Worm (Caenorhabditis elegans) whole organism, L1 larva: ENCODE results near the gene F40F8.1.

Experiments used
- C34B4.2 ChIP-seq: sonication (generic microtip); optimal IDR thresholded peaks from 2 replicates; lab custom pipeline; 2017; ENCODE audit warnings: mild to moderate bottlenecking, missing genetic modification characterization, missing compliant biosample characterization
- F16B12.6 ChIP-seq: fragments of 150-350 bp; optimal IDR thresholded peaks from 2 replicates; lab custom pipeline; 2014; ENCODE audit warnings: missing biosample characterization, missing genetic modification characterization
- Y116A8C.19 ChIP-seq: sonication (generic microtip); optimal IDR thresholded peaks from 2 replicates; lab custom pipeline; 2016; ENCODE audit warnings: missing compliant biosample characterization, missing genetic modification characterization, borderline replicate concordance
- ama-1 ChIP-seq: fragments of 150-350 bp; optimal IDR thresholded peaks from 2 replicates; lab custom pipeline; 2014
- blmp-1 ChIP-seq: fragments of 150-350 bp; optimal IDR thresholded peaks from 2 replicates; lab custom pipeline; 2014; ENCODE audit warnings: missing biosample characterization, missing genetic modification characterization
- ceh-88 ChIP-seq: fragments of 200-800 bp; sonication (Bioruptor generic); IDR thresholded peaks from 2 replicates; pipeline ENCODE4 v1.3.6; 2022; ENCODE audit warnings: missing genetic modification characterization, missing compliant biosample characterization
- ceh-90 ChIP-seq: sonication (generic microtip); optimal IDR thresholded peaks from 2 replicates; lab custom pipeline; 2016; ENCODE audit warnings: missing genetic modification characterization, missing compliant biosample characterization
- ces-1 ChIP-seq: fragments of 150-350 bp; optimal IDR thresholded peaks from 2 replicates; lab custom pipeline; 2014; ENCODE audit warnings: missing biosample characterization, missing genetic modification reagents, missing genetic modification characterization
- dpl-1 ChIP-seq, 3 experiments: fragments of 150-350 bp in 2 of 3; sonication (generic microtip) in 1 of 3; optimal IDR thresholded peaks; 2 replicates each; lab custom pipeline; 2014 to 2017; ENCODE audit warnings: missing biosample characterization in 3 of 3, missing genetic modification characterization in 3 of 3, missing genetic modification reagents in 3 of 3
- efl-1 ChIP-seq, 4 experiments: fragments of 150-350 bp; optimal IDR thresholded peaks in 3 of 4; peaks in 1 of 4; 1 replicate in 1 of 4; 2 replicates in 3 of 4; lab custom pipeline; 2014; ENCODE audit warnings: missing biosample characterization in 2 of 4, missing genetic modification characterization in 2 of 4, missing genetic modification reagents in 2 of 4
- efl-3 ChIP-seq: fragments of 200-800 bp; sonication (Bioruptor generic); optimal IDR thresholded peaks from 2 replicates; lab custom pipeline; 2018; ENCODE audit warnings: mild to moderate bottlenecking, missing genetic modification characterization, missing compliant biosample characterization
- ets-5 ChIP-seq: fragments of 200-800 bp; sonication (Bioruptor generic); IDR thresholded peaks from 2 replicates; pipeline ENCODE4 v1.3.6; 2022; ENCODE audit warnings: missing genetic modification characterization, missing compliant biosample characterization
- fkh-10 ChIP-seq: sonication (generic microtip); optimal IDR thresholded peaks from 2 replicates; lab custom pipeline; 2017; ENCODE audit warnings: missing biosample characterization, missing genetic modification reagents, missing genetic modification characterization
- fos-1 ChIP-seq: fragments of 150-350 bp; optimal IDR thresholded peaks from 2 replicates; lab custom pipeline; 2014; ENCODE audit warnings: missing biosample characterization, missing genetic modification characterization
- grh-1 ChIP-seq: fragments of 200-800 bp; sonication (Bioruptor generic); IDR thresholded peaks from 2 replicates; pipeline ENCODE4 v1.3.6; 2022; ENCODE audit warnings: missing genetic modification reagents, missing genetic modification characterization, missing compliant biosample characterization
- hlh-17 ChIP-seq: fragments of 200-800 bp; sonication (Bioruptor generic); optimal IDR thresholded peaks from 2 replicates; lab custom pipeline; 2018; ENCODE audit warnings: missing genetic modification characterization, mild to moderate bottlenecking, missing compliant biosample characterization, moderate library complexity, borderline replicate concordance
- hlh-4 ChIP-seq: sonication (generic microtip); optimal IDR thresholded peaks from 2 replicates; lab custom pipeline; 2016; ENCODE audit warnings: mild to moderate bottlenecking, missing genetic modification characterization, missing compliant biosample characterization
- hpl-2 ChIP-seq: fragments of 150-350 bp; optimal IDR thresholded peaks from 2 replicates; lab custom pipeline; 2014; ENCODE audit warnings: missing biosample characterization, missing genetic modification reagents, missing genetic modification characterization
- irx-1 ChIP-seq: sonication (generic microtip); optimal IDR thresholded peaks from 2 replicates; lab custom pipeline; 2016; ENCODE audit warnings: missing genetic modification characterization, missing compliant biosample characterization
- lin-13 ChIP-seq: fragments of 150-350 bp; optimal IDR thresholded peaks from 2 replicates; lab custom pipeline; 2014; ENCODE audit warnings: missing biosample characterization, missing genetic modification reagents, missing genetic modification characterization
- lin-14 ChIP-seq: fragments of 200-800 bp; sonication (Bioruptor generic); optimal IDR thresholded peaks from 2 replicates; lab custom pipeline; 2018; ENCODE audit warnings: mild to moderate bottlenecking, missing genetic modification characterization, moderate library complexity, missing compliant biosample characterization
- lin-35 ChIP-seq, 2 experiments: fragments of 150-350 bp; optimal IDR thresholded peaks; 2 replicates each; lab custom pipeline; 2014; ENCODE audit warnings: missing biosample characterization in 2 of 2, missing genetic modification characterization in 2 of 2, missing genetic modification reagents in 2 of 2
- lsy-2 ChIP-seq, 2 experiments: fragments of 150-350 bp; optimal IDR thresholded peaks; 2 replicates each; lab custom pipeline; 2014; ENCODE audit warnings: missing biosample characterization in 2 of 2, missing genetic modification characterization in 2 of 2
- mep-1 ChIP-seq: fragments of 150-350 bp; optimal IDR thresholded peaks from 2 replicates; lab custom pipeline; 2014; ENCODE audit warnings: missing biosample characterization, missing genetic modification characterization
- nhr-19 ChIP-seq: fragments of 200-800 bp; sonication (Bioruptor generic); conservative IDR thresholded peaks from 2 replicates; pipeline ENCODE4 v1.3.6; 2022; ENCODE audit warnings: missing genetic modification characterization, missing compliant biosample characterization
- nhr-20 ChIP-seq: sonication (generic microtip); optimal IDR thresholded peaks from 2 replicates; lab custom pipeline; 2016; ENCODE audit warnings: mild to moderate bottlenecking, missing genetic modification characterization, missing compliant biosample characterization
- nhr-28 ChIP-seq: fragments of 150-350 bp; optimal IDR thresholded peaks from 2 replicates; lab custom pipeline; 2014; ENCODE audit warnings: missing biosample characterization, missing genetic modification characterization
- nhr-47 ChIP-seq: sonication (generic microtip); optimal IDR thresholded peaks from 2 replicates; lab custom pipeline; 2016; ENCODE audit warnings: mild to moderate bottlenecking, missing genetic modification characterization, moderate library complexity, missing compliant biosample characterization
- nhr-71 ChIP-seq: sonication (generic microtip); optimal IDR thresholded peaks from 2 replicates; lab custom pipeline; 2016; ENCODE audit warnings: mild to moderate bottlenecking, missing genetic modification characterization, moderate library complexity, missing compliant biosample characterization
- nhr-77 ChIP-seq: fragments of 150-350 bp; optimal IDR thresholded peaks from 2 replicates; lab custom pipeline; 2014; ENCODE audit warnings: missing biosample characterization, missing genetic modification characterization
- nhr-85 ChIP-seq: sonication (generic microtip); peaks from one replicate; lab custom pipeline; 2016; ENCODE audit warnings: missing genetic modification characterization, inconsistent platforms, missing compliant biosample characterization
- nhr-90 ChIP-seq: sonication (generic microtip); optimal IDR thresholded peaks from 2 replicates; lab custom pipeline; 2016; ENCODE audit warnings: mild to moderate bottlenecking, missing genetic modification characterization, missing compliant biosample characterization; ENCODE audit not compliant: poor library complexity
- pag-3 ChIP-seq: sonication (generic microtip); optimal IDR thresholded peaks from 2 replicates; lab custom pipeline; 2017; ENCODE audit warnings: missing genetic modification characterization, mild to moderate bottlenecking, missing compliant biosample characterization, antibody characterized with exemption, borderline replicate concordance; ENCODE audit not compliant: insufficient read depth
- pqm-1 ChIP-seq: sonication (generic microtip); optimal IDR thresholded peaks from 3 replicates; lab custom pipeline; 2017; ENCODE audit warnings: missing biosample characterization, missing genetic modification characterization
- snpc-4 ChIP-seq: fragments of 150-350 bp; optimal IDR thresholded peaks from 2 replicates; lab custom pipeline; 2014; ENCODE audit warnings: missing biosample characterization, missing genetic modification characterization
- snu-23 ChIP-seq: sonication (generic microtip); optimal IDR thresholded peaks from 2 replicates; lab custom pipeline; 2016; ENCODE audit warnings: missing genetic modification characterization, missing compliant biosample characterization
- sup-37 ChIP-seq: fragments of 200-800 bp; sonication (Bioruptor generic); optimal IDR thresholded peaks from 2 replicates; lab custom pipeline; 2018; ENCODE audit warnings: mild to moderate bottlenecking, missing genetic modification characterization, missing compliant biosample characterization
- unc-130 ChIP-seq: fragments of 150-350 bp; optimal IDR thresholded peaks from 2 replicates; lab custom pipeline; 2017; ENCODE audit warnings: missing biosample characterization, missing genetic modification characterization, inconsistent platforms
- unc-30 ChIP-seq: sonication (generic microtip); optimal IDR thresholded peaks from 2 replicates; lab custom pipeline; 2017; ENCODE audit warnings: missing biosample characterization, missing genetic modification characterization
- unc-86 ChIP-seq: sonication (generic microtip); optimal IDR thresholded peaks from 2 replicates; lab custom pipeline; 2016; ENCODE audit warnings: missing genetic modification characterization, missing compliant biosample characterization

F40F8.1 gene

ce11 chrII:11105981-11106711 is 21.3 kb upstream of the F40F8.1 start, which contains the start of gene nasp-1:
TSS of gene nasp-1 (plus strand) at chrII:11106612.
- TF ChIP-seq dpl-1 (GFP tag; optimal IDR thresholded peaks at IDR 0.05; lab: Kevin White, UChicago), result peak; percentile 46 to 76 (median 71)
- peak; percentile 54 to 80 for TF ChIP-seq lin-35 (GFP tag; optimal IDR thresholded peaks at IDR 0.05; lab: Kevin White, UChicago)
- no peak for TF ChIP-seq ces-1 (GFP tag; lab: Kevin White, UChicago)
- peak; percentile 6 for TF ChIP-seq nhr-90 (tag; lab: Kevin White, UChicago)
- peak; percentile 54 to 86 for TF ChIP-seq lsy-2 (tag; optimal IDR thresholded peaks at IDR 0.05; lab: Kevin White, UChicago)
- no peak for TF ChIP-seq snpc-4
- TF ChIP-seq mep-1 (tag; lab: Kevin White, UChicago), result no peak
- peak; percentile 57 for TF ChIP-seq F16B12.6 (tag; lab: Kevin White, UChicago)
- TF ChIP-seq ceh-90 (tag; lab: Kevin White, UChicago), result no peak
- peak; percentile 72 to 92 for TF ChIP-seq efl-1 (optimal IDR thresholded peaks at IDR 0.05; lab: Kevin White, UChicago)
- TF ChIP-seq efl-1 (GFP tag; optimal IDR thresholded peaks at IDR 0.05 in 1 of 2; lab: Kevin White, UChicago), result peak; percentile 72 to 96
- TF ChIP-seq sup-37, result no peak
- TF ChIP-seq nhr-85 (tag; lab: Kevin White, UChicago), result peak; percentile 47
- no peak for TF ChIP-seq irx-1
- no peak for TF ChIP-seq nhr-77
- no peak for TF ChIP-seq pag-3 (tag; lab: Kevin White, UChicago)

- no peak for TF ChIP-seq dpl-1 (GFP tag; optimal IDR thresholded peaks at IDR 0.05; lab: Kevin White, UChicago)
- no peak for TF ChIP-seq lin-35 (GFP tag; optimal IDR thresholded peaks at IDR 0.05; lab: Kevin White, UChicago)
- no peak for TF ChIP-seq unc-130 (tag; lab: Kevin White, UChicago)
- no peak for TF ChIP-seq fos-1 (tag; lab: Kevin White, UChicago)
- TF ChIP-seq nhr-20 (tag; lab: Kevin White, UChicago), result no peak
- no peak for TF ChIP-seq lin-13 (GFP tag; lab: Kevin White, UChicago)
- TF ChIP-seq ceh-88 (GFP tag; lab: Robert Waterston, UW), result no peak
- no peak for TF ChIP-seq hlh-4 (tag; lab: Kevin White, UChicago)
- TF ChIP-seq nhr-28 (tag; lab: Kevin White, UChicago), result no peak
- no peak for TF ChIP-seq blmp-1 (tag; lab: Kevin White, UChicago)
These were observed 19.6 kb upstream of the F40F8.1 start, which contains the start of gene apc-17 for ce11 chrII:11107828-11108227. TSS of gene apc-17 (plus strand) at chrII:11108128.

- TF ChIP-seq ets-5 (GFP tag; lab: Robert Waterston, UW), result no peak
- TF ChIP-seq C34B4.2 (tag; lab: Kevin White, UChicago), result no peak
- TF ChIP-seq fos-1 (tag; lab: Kevin White, UChicago), result no peak
- TF ChIP-seq nhr-71 (tag; lab: Kevin White, UChicago), result no peak
- no peak for TF ChIP-seq unc-30 (tag; lab: Kevin White, UChicago)
- no peak for TF ChIP-seq sup-37
- TF ChIP-seq nhr-19 (GFP tag; lab: Robert Waterston, UW), result no peak
- no peak for TF ChIP-seq nhr-90 (tag; lab: Kevin White, UChicago)
- TF ChIP-seq hpl-2 (GFP tag; lab: Kevin White, UChicago), result no peak
- TF ChIP-seq, all 84 proteins: peak for 0
These were observed 17.0 kb upstream of the F40F8.1 start for ce11 chrII:11110419-11110818.

ce11 chrII:11111107-11111506 is 16.4 kb upstream of the F40F8.1 start, which contains the start of gene glb-4:
TSS of gene glb-4 (minus strand) at chrII:11111207.
- peak; percentile 57 for TF ChIP-seq lin-14 (GFP tag; lab: Kevin White, UChicago)
- no peak for TF ChIP-seq ama-1 (lab: Kevin White, UChicago)
- no peak for TF ChIP-seq nhr-47 (tag; lab: Kevin White, UChicago)
- TF ChIP-seq nhr-71 (tag; lab: Kevin White, UChicago), result peak; percentile 18
- no peak for TF ChIP-seq hlh-17 (GFP tag; lab: Kevin White, UChicago)
- no peak for TF ChIP-seq ceh-90 (tag; lab: Kevin White, UChicago)
- no peak for TF ChIP-seq snu-23 (GFP tag; lab: Kevin White, UChicago)
- TF ChIP-seq blmp-1 (tag; lab: Kevin White, UChicago), result no peak
- no peak for TF ChIP-seq ets-5 (GFP tag; lab: Robert Waterston, UW)
- TF ChIP-seq nhr-85 (tag; lab: Kevin White, UChicago), result no peak
- no peak for TF ChIP-seq dpl-1 (GFP tag; optimal IDR thresholded peaks at IDR 0.05; lab: Kevin White, UChicago)
- no peak for TF ChIP-seq grh-1 (GFP tag; lab: Robert Waterston, UW)
- peak; percentile 21 for TF ChIP-seq unc-86 (tag; lab: Kevin White, UChicago)
- no peak for TF ChIP-seq pag-3 (tag; lab: Kevin White, UChicago)
- TF ChIP-seq pqm-1 (tag; lab: Kevin White, UChicago), result no peak
- TF ChIP-seq efl-3 (GFP tag; lab: Kevin White, UChicago), result no peak
- TF ChIP-seq fkh-10, result peak; percentile 7
- TF ChIP-seq fos-1 (tag; lab: Kevin White, UChicago), result no peak
- no peak for TF ChIP-seq Y116A8C.19 (tag; lab: Kevin White, UChicago)
- TF ChIP-seq lin-35 (GFP tag; optimal IDR thresholded peaks at IDR 0.05; lab: Kevin White, UChicago), result no peak
